Fruit fly (Drosophila melanogaster) whole organism, embryonic: Measurements from ENCODE around the gene CG33795.

Source experiments
- Abd-B ChIP-seq: fragments of 200-800 bp; sonication (Bioruptor generic); optimal IDR thresholded peaks from 2 replicates; lab custom pipeline; 2018; ENCODE audit warnings: missing biosample characterization, mild to moderate bottlenecking, missing genetic modification characterization, moderate library complexity
- Bgb ChIP-seq: fragments of 200-800 bp; sonication (Bioruptor generic); IDR thresholded peaks from 2 replicates; pipeline ENCODE4 v1.3.6; 2022; ENCODE audit warnings: missing biosample characterization, missing genetic modification characterization; ENCODE audit not compliant: partially characterized antibody
- CG10431 ChIP-seq: fragments of 200-800 bp; sonication (Bioruptor generic); optimal IDR thresholded peaks from 3 replicates; lab custom pipeline; 2018; ENCODE audit warnings: missing biosample characterization, mild to moderate bottlenecking, missing genetic modification characterization
- CG11560 ChIP-seq: fragments of 200-800 bp; sonication (Bioruptor generic); IDR thresholded peaks from 3 replicates; pipeline ENCODE4 v1.3.6; 2022; ENCODE audit warnings: missing biosample characterization, missing genetic modification characterization
- CG11696 ChIP-seq: fragments of 200-800 bp; sonication (Bioruptor generic); IDR thresholded peaks from 2 replicates; pipeline ENCODE4 v1.3.6; 2022; ENCODE audit warnings: missing biosample characterization, missing genetic modification characterization
- CG12155 ChIP-seq: fragments of 200-800 bp; sonication (Bioruptor generic); optimal IDR thresholded peaks from 3 replicates; lab custom pipeline; 2016; ENCODE audit warnings: missing biosample characterization, missing genetic modification characterization
- CG13296 ChIP-seq: fragments of 200-800 bp; sonication (Bioruptor generic); optimal IDR thresholded peaks from 3 replicates; lab custom pipeline; 2018; ENCODE audit warnings: missing biosample characterization, mild to moderate bottlenecking, missing genetic modification characterization
- CG13424 ChIP-seq: fragments of 200-800 bp; sonication (Bioruptor generic); optimal IDR thresholded peaks from 2 replicates; lab custom pipeline; 2019; ENCODE audit warnings: missing biosample characterization, mild to moderate bottlenecking, missing genetic modification characterization, moderate library complexity
- CG14441 ChIP-seq: fragments of 200-800 bp; sonication (Bioruptor generic); IDR thresholded peaks from 2 replicates; pipeline ENCODE4 v1.3.6; 2022; ENCODE audit warnings: missing biosample characterization, missing genetic modification characterization
- CG15514 ChIP-seq: fragments of 200-800 bp; sonication (Bioruptor generic); optimal IDR thresholded peaks from 3 replicates; lab custom pipeline; 2017; ENCODE audit warnings: missing biosample characterization, missing genetic modification characterization, mild to moderate bottlenecking, moderate library complexity, missing genetic modification reagents
- CG15601 ChIP-seq: fragments of 200-800 bp; sonication (Bioruptor generic); optimal IDR thresholded peaks from 3 replicates; lab custom pipeline; 2019; ENCODE audit warnings: missing biosample characterization, mild to moderate bottlenecking, missing genetic modification characterization, moderate library complexity
- CG16813 ChIP-seq: fragments of 200-800 bp; sonication (Bioruptor generic); IDR thresholded peaks from 3 replicates; pipeline ENCODE4 v1.3.6; 2022; ENCODE audit warnings: missing biosample characterization, missing genetic modification characterization; ENCODE audit not compliant: partially characterized antibody
- CG18619 ChIP-seq: fragments of 200-800 bp; sonication (Bioruptor generic); optimal IDR thresholded peaks from 3 replicates; lab custom pipeline; 2017; ENCODE audit warnings: missing biosample characterization, mild to moderate bottlenecking, missing genetic modification characterization
- CG2120 ChIP-seq: fragments of 200-800 bp; sonication (Bioruptor generic); optimal IDR thresholded peaks from 3 replicates; lab custom pipeline; 2016; ENCODE audit warnings: missing biosample characterization, missing genetic modification characterization
- CG2678 ChIP-seq: fragments of 200-800 bp; sonication (Bioruptor generic); optimal IDR thresholded peaks from 3 replicates; lab custom pipeline; 2019; ENCODE audit warnings: missing biosample characterization, mild to moderate bottlenecking, missing genetic modification characterization, moderate library complexity
- CG4424 ChIP-seq: fragments of 200-800 bp; sonication (Bioruptor generic); optimal IDR thresholded peaks from 3 replicates; lab custom pipeline; 2016; ENCODE audit warnings: missing biosample characterization, missing genetic modification characterization
- CG4820 ChIP-seq: fragments of 200-800 bp; sonication (Bioruptor generic); optimal IDR thresholded peaks from 3 replicates; lab custom pipeline; 2016; ENCODE audit warnings: missing biosample characterization, missing genetic modification characterization
- CG6689 ChIP-seq: fragments of 200-800 bp; sonication (Bioruptor generic); IDR thresholded peaks from 2 replicates; pipeline ENCODE4 v1.3.6; 2022; ENCODE audit warnings: missing biosample characterization, missing genetic modification characterization
- CG7928 ChIP-seq: fragments of 200-800 bp; sonication (Bioruptor generic); optimal IDR thresholded peaks from 2 replicates; lab custom pipeline; 2017; ENCODE audit warnings: missing biosample characterization, mild to moderate bottlenecking, missing genetic modification characterization
- Chrac-16 ChIP-seq: fragments of 200-800 bp; sonication (Bioruptor generic); optimal IDR thresholded peaks from 3 replicates; lab custom pipeline; 2016; ENCODE audit warnings: missing biosample characterization, missing genetic modification characterization
- CoRest ChIP-seq: fragments of 200-800 bp; sonication (Bioruptor generic); optimal IDR thresholded peaks from 3 replicates; lab custom pipeline; 2018; ENCODE audit warnings: missing biosample characterization, mild to moderate bottlenecking, missing genetic modification characterization, moderate library complexity
- E2f2 ChIP-seq: fragments of 200-800 bp; sonication (Bioruptor generic); IDR thresholded peaks from 2 replicates; pipeline ENCODE4 v1.3.6; 2022; ENCODE audit warnings: missing biosample characterization, missing genetic modification characterization
- HmgZ ChIP-seq: fragments of 200-800 bp; sonication (Bioruptor generic); optimal IDR thresholded peaks from 2 replicates; lab custom pipeline; 2018; ENCODE audit warnings: missing biosample characterization, mild to moderate bottlenecking, missing genetic modification characterization
- MBD-R2 ChIP-seq: fragments of 200-800 bp; sonication (Bioruptor generic); IDR thresholded peaks from 2 replicates; pipeline ENCODE4 v1.3.6; 2022; ENCODE audit warnings: missing biosample characterization, missing genetic modification characterization
- MTF-1 ChIP-seq: fragments of 200-800 bp; sonication (Bioruptor generic); optimal IDR thresholded peaks from 2 replicates; lab custom pipeline; 2018; ENCODE audit warnings: missing biosample characterization, mild to moderate bottlenecking, missing genetic modification characterization, borderline replicate concordance
- Mes4 ChIP-seq: fragments of 200-800 bp; sonication (Bioruptor generic); optimal IDR thresholded peaks from 2 replicates; lab custom pipeline; 2016; ENCODE audit warnings: missing biosample characterization, missing genetic modification characterization
- Opbp ChIP-seq: fragments of 200-800 bp; sonication (Bioruptor generic); IDR thresholded peaks from 3 replicates; pipeline ENCODE4 v1.3.6; 2022; ENCODE audit warnings: missing biosample characterization, missing genetic modification characterization; ENCODE audit not compliant: partially characterized antibody
- Optix ChIP-seq: fragments of 200-800 bp; sonication (Bioruptor generic); IDR thresholded peaks from 3 replicates; pipeline ENCODE4 v1.3.6; 2022; ENCODE audit warnings: missing biosample characterization, missing genetic modification characterization
- Trl ChIP-seq, 3 experiments: fragments of >200 bp in 2 of 3; fragments of 200-800 bp in 1 of 3; sonication (Bioruptor generic) in 1 of 3; optimal IDR thresholded peaks; 2 replicates in 1 of 3; 3 replicates in 2 of 3; lab custom pipeline; 2016 to 2017; ENCODE audit warnings: missing biosample characterization in 1 of 3, missing genetic modification characterization in 1 of 3
- bcd ChIP-seq: fragments of 200-800 bp; sonication (Bioruptor generic); optimal IDR thresholded peaks from 2 replicates; lab custom pipeline; 2017; ENCODE audit warnings: missing biosample characterization, mild to moderate bottlenecking, missing genetic modification characterization
- caup ChIP-seq: fragments of 200-800 bp; sonication (Bioruptor generic); optimal IDR thresholded peaks from 3 replicates; lab custom pipeline; 2017; ENCODE audit warnings: missing biosample characterization, mild to moderate bottlenecking, missing genetic modification characterization, moderate library complexity; ENCODE audit not compliant: severe bottlenecking
- dmrt11E ChIP-seq: fragments of 200-800 bp; sonication (Bioruptor generic); optimal IDR thresholded peaks from 3 replicates; lab custom pipeline; 2018; ENCODE audit warnings: missing biosample characterization, mild to moderate bottlenecking, missing genetic modification characterization, moderate library complexity
- dysf ChIP-seq: fragments of 200-800 bp; sonication (Bioruptor generic); IDR thresholded peaks from 3 replicates; pipeline ENCODE4 v1.3.6; 2022; ENCODE audit warnings: missing biosample characterization, missing genetic modification characterization
- fd3F ChIP-seq: fragments of 200-800 bp; sonication (Bioruptor generic); optimal IDR thresholded peaks from 2 replicates; lab custom pipeline; 2018; ENCODE audit warnings: missing biosample characterization, mild to moderate bottlenecking, missing genetic modification characterization, moderate library complexity
- grn ChIP-seq: fragments of 200-800 bp; sonication (Bioruptor generic); optimal IDR thresholded peaks from 3 replicates; lab custom pipeline; 2017; ENCODE audit warnings: missing biosample characterization, missing genetic modification characterization
- ken ChIP-seq: fragments of 200-800 bp; sonication (Bioruptor generic); IDR thresholded peaks from 3 replicates; pipeline ENCODE4 v1.3.6; 2022; ENCODE audit warnings: missing biosample characterization, missing genetic modification characterization
- klu ChIP-seq: fragments of 200-800 bp; sonication (Bioruptor generic); IDR thresholded peaks from 2 replicates; pipeline ENCODE4 v1.3.6; 2022; ENCODE audit warnings: missing biosample characterization, missing genetic modification characterization
- lola ChIP-seq, 3 experiments: fragments of >200 bp in 2 of 3; fragments of 200-800 bp in 1 of 3; sonication (Bioruptor generic) in 1 of 3; optimal IDR thresholded peaks; 2 replicates each; lab custom pipeline; 2017 to 2019; ENCODE audit warnings: missing biosample characterization in 3 of 3, missing genetic modification characterization in 3 of 3, mild to moderate bottlenecking in 1 of 3, moderate library complexity in 1 of 3
- maf-S ChIP-seq: fragments of 200-800 bp; sonication (Bioruptor generic); optimal IDR thresholded peaks from 2 replicates; lab custom pipeline; 2016; ENCODE audit warnings: missing biosample characterization, missing genetic modification characterization
- mam ChIP-seq: fragments of 200-800 bp; sonication (Bioruptor generic); optimal IDR thresholded peaks from 3 replicates; lab custom pipeline; 2016; ENCODE audit warnings: missing biosample characterization, missing genetic modification characterization
- pho ChIP-seq: fragments of 200-800 bp; sonication (Bioruptor generic); optimal IDR thresholded peaks from 2 replicates; lab custom pipeline; 2016; ENCODE audit warnings: missing biosample characterization, missing genetic modification characterization
- psq ChIP-seq: fragments of 200-800 bp; sonication (Bioruptor generic); optimal IDR thresholded peaks from 2 replicates; lab custom pipeline; 2017; ENCODE audit warnings: missing biosample characterization, missing genetic modification characterization
- slbo ChIP-seq: fragments of 200-800 bp; sonication (Bioruptor generic); IDR thresholded peaks from 2 replicates; pipeline ENCODE4 v1.3.6; 2022; ENCODE audit warnings: missing biosample characterization, missing genetic modification characterization
- sob ChIP-seq: fragments of 200-800 bp; sonication (Bioruptor generic); IDR thresholded peaks from 2 replicates; pipeline ENCODE4 v1.3.6; 2022; ENCODE audit warnings: missing biosample characterization, missing genetic modification characterization
- sqz ChIP-seq: fragments of 200-800 bp; sonication (Bioruptor generic); optimal IDR thresholded peaks from 3 replicates; lab custom pipeline; 2018; ENCODE audit warnings: missing biosample characterization, mild to moderate bottlenecking, missing genetic modification characterization
- tap ChIP-seq: fragments of 200-800 bp; optimal IDR thresholded peaks from 3 replicates; lab custom pipeline; 2019; ENCODE audit warnings: missing biosample characterization, mild to moderate bottlenecking, missing genetic modification characterization, moderate library complexity
- tin ChIP-seq: fragments of 200-800 bp; sonication (Bioruptor generic); optimal IDR thresholded peaks from 3 replicates; lab custom pipeline; 2016; ENCODE audit warnings: missing biosample characterization, missing genetic modification characterization
- unpg ChIP-seq: fragments of 200-800 bp; sonication (Bioruptor generic); optimal IDR thresholded peaks from 3 replicates; lab custom pipeline; 2018; ENCODE audit warnings: missing biosample characterization, mild to moderate bottlenecking, missing genetic modification characterization, moderate library complexity

Gene CG33795

DNA sequence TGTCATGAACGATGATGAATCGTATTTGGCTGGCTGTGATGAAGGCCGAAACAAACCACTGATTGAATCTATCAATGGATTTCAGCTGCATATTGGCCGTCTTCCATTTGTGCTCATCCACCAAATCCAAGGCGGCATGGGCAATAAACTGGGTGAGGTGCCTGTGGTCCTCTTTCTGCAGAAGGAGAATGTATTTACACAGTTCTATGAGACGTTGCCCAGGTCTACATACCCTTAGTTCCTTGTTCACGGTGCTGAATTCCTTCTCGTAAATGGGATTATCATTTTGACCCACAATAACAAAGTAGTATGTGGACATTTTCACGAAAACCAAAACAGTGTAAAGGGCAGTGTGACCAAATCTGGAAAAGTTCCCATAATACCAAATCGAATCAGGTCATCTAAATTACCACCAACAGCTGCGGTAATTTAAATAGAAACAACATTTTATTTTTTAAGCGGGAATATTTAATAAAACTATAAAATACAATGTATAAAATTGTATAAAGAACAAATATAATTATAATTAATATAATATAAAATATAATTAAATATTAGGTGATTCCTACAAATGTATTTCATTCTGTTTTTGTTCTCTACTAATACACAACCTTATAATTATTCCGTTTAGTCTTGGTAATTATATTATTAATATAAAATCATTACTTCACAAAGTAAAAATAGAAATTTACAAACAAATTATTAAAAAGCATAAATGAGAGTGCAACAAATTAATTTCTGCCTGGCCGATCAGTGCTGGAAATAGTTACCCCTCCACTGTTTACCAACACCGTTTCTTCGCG is 39.7 kb downstream of the CG33795 start, which contains the start of the genes Trs20 and elg1 (continued):
- peak; percentile 78 for TF ChIP-seq CG2678 (tag; lab: Kevin White, UChicago)
- peak; percentile 50 for TF ChIP-seq CG15514 (GFP tag; lab: Kevin White, UChicago)
- peak; percentile 66 for TF ChIP-seq MBD-R2 (GFP tag; lab: Robert Waterston, UW)
- no peak for TF ChIP-seq CG16813 (GFP tag; lab: Robert Waterston, UW)
- no peak for TF ChIP-seq psq (GFP tag; lab: Kevin White, UChicago)
- TF ChIP-seq HmgZ (tag; lab: Kevin White, UChicago), result peak; percentile 10
- no peak for TF ChIP-seq CG4820
- TF ChIP-seq tin, result peak; percentile 24
- peak; percentile 21 for TF ChIP-seq Chrac-16 (GFP tag; lab: Kevin White, UChicago)
- TF ChIP-seq maf-S (GFP tag; lab: Kevin White, UChicago), result no peak
- TF ChIP-seq CG15601 (tag; lab: Kevin White, UChicago), result peak; percentile 67
- peak in 1 of 3 experiments; percentile 61 for TF ChIP-seq lola (GFP tag; optimal IDR thresholded peaks at IDR 0.05; lab: Kevin White, UChicago)
- no peak for TF ChIP-seq Optix (GFP tag; lab: Robert Waterston, UW)
- TF ChIP-seq Trl (optimal IDR thresholded peaks at IDR 0.05; lab: Kevin White, UChicago), result no peak
- TF ChIP-seq Trl (GFP tag; optimal IDR thresholded peaks at IDR 0.05; lab: Kevin White, UChicago), result no peak
- peak; percentile 74 for TF ChIP-seq CoRest (tag; lab: Kevin White, UChicago)
- peak; percentile 30 for TF ChIP-seq unpg (GFP tag; lab: Kevin White, UChicago)
- peak; percentile 14 for TF ChIP-seq CG18619 (GFP tag; lab: Kevin White, UChicago)
- TF ChIP-seq dysf (GFP tag; lab: Robert Waterston, UW), result peak; percentile 45; the same call in 1 of the 3 replicates
- peak; percentile 59 for TF ChIP-seq dmrt11E
- TF ChIP-seq CG13296 (GFP tag; lab: Kevin White, UChicago), result peak; percentile 73
- peak; percentile 59 for TF ChIP-seq sob (GFP tag; lab: Robert Waterston, UW)
- TF ChIP-seq slbo (GFP tag; lab: Robert Waterston, UW), result peak; percentile 59; the same call in 1 of the 2 replicates
- TF ChIP-seq CG2120 (GFP tag; lab: Kevin White, UChicago), result peak; percentile 42
- no peak for TF ChIP-seq ken (GFP tag; lab: Robert Waterston, UW)
- no peak for TF ChIP-seq CG11560 (tag; lab: Robert Waterston, UW)
- TF ChIP-seq caup (GFP tag; lab: Kevin White, UChicago), result peak; percentile 49
- peak; percentile 79; the same call in 1 of the 2 replicates for TF ChIP-seq E2f2 (GFP tag; lab: Robert Waterston, UW)
- TF ChIP-seq sqz, result no peak
- TF ChIP-seq CG6689 (GFP tag; lab: Robert Waterston, UW), result peak; percentile 44; the same call in 1 of the 2 replicates
- peak; percentile 46 for TF ChIP-seq fd3F
- peak; percentile 42; the same call in 1 of the 3 replicates for TF ChIP-seq Opbp (GFP tag; lab: Robert Waterston, UW)
- no peak for TF ChIP-seq Mes4
- TF ChIP-seq grn (GFP tag; lab: Kevin White, UChicago), result no peak
- TF ChIP-seq Bgb, result 0 out of 2 replicates have a peak, but pooled peaks have one; percentile 7
- TF ChIP-seq CG11696 (GFP tag; lab: Robert Waterston, UW), result peak; percentile 100
- TF ChIP-seq CG4424 (GFP tag; lab: Kevin White, UChicago), result peak; percentile 43
- TF ChIP-seq CG12155, result peak; percentile 19
- TF ChIP-seq MTF-1, result no peak
- TF ChIP-seq bcd (GFP tag; lab: Kevin White, UChicago), result peak; percentile 2
- TF ChIP-seq CG13424 (tag; lab: Kevin White, UChicago), result peak; percentile 73
- no peak for TF ChIP-seq klu (GFP tag; lab: Robert Waterston, UW)
- TF ChIP-seq tap (tag; lab: Kevin White, UChicago), result peak; percentile 45
- TF ChIP-seq Abd-B (GFP tag; lab: Kevin White, UChicago), result no peak
- peak; percentile 28 for TF ChIP-seq CG10431 (GFP tag; lab: Kevin White, UChicago)
- TF ChIP-seq mam, result peak; percentile 7
- TF ChIP-seq pho (GFP tag; lab: Kevin White, UChicago), result no peak
- no peak for TF ChIP-seq CG14441 (GFP tag; lab: Robert Waterston, UW)
- TF ChIP-seq CG7928 (GFP tag; lab: Kevin White, UChicago), result no peak
